Fruit fly (Drosophila melanogaster): ENCODE measurements around the gene CAH9.
A peak's percentile ranks its signal among the peaks of the same experiment; 100 is the strongest.

CAH9 gene

DNA sequence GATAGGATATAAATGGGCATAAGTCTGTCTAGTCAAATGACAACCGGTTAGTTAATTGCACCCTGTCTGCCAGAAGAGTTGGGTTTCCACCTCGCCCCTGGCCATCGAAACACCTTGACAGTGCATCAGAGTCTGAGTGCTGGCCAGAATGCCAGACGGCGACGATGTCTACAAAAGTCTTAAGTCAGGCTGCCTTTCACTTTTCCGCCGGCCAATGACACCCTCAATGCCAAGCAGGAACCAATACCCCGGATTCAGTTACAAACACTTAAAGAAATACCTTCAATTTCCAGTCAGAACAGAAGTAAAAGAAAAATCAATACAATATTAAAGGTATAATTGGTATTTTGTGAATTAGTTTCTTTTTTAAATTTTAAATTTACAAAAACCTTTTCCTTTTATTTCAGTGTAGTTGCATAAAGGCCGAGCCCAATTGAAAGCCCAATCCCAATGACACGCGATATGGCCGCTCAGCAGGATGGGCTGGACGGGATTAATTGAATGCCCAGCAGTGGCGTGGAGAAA lies 21.4 kb downstream of the CAH9 start (continued):
- no peak for TF ChIP-seq fd59A (GFP tag; optimal IDR thresholded peaks at IDR 0.05)
- no peak for TF ChIP-seq CG6854 (GFP tag; optimal IDR thresholded peaks at IDR 0.05)
- peak; percentile 28 for TF ChIP-seq CG9139 (GFP tag; optimal IDR thresholded peaks at IDR 0.05)
- peak; percentile 9 for TF ChIP-seq Lpt (GFP tag; optimal IDR thresholded peaks at IDR 0.05)
- peak; percentile 46 for TF ChIP-seq CG7368 (GFP tag; optimal IDR thresholded peaks at IDR 0.05)
- no peak for TF ChIP-seq cyc (GFP tag; optimal IDR thresholded peaks at IDR 0.05)
- TF ChIP-seq CG6276 (GFP tag; optimal IDR thresholded peaks at IDR 0.05) = peak; percentile 8
- no peak for TF ChIP-seq CG1621 (tag; optimal IDR thresholded peaks at IDR 0.05)
- peak; percentile 1 for TF ChIP-seq CG11762 (GFP tag; optimal IDR thresholded peaks at IDR 0.05; ENCODE audit: insufficient read depth)
- peak; percentile 22 for TF ChIP-seq net (GFP tag; optimal IDR thresholded peaks at IDR 0.05)
- peak; percentile 4 for TF ChIP-seq CG8319 (GFP tag; optimal IDR thresholded peaks at IDR 0.05)
- no peak for TF ChIP-seq CG8119 (GFP tag; IDR thresholded peaks at IDR 0.05)
- TF ChIP-seq Smox (GFP tag; optimal IDR thresholded peaks at IDR 0.05) = no peak
- TF ChIP-seq pdm3 (GFP tag; optimal IDR thresholded peaks at IDR 0.05) = no peak
- no peak for TF ChIP-seq OdsH (GFP tag; optimal IDR thresholded peaks at IDR 0.05)
- peak; percentile 45 for TF ChIP-seq spab (GFP tag; optimal IDR thresholded peaks at IDR 0.05)
- TF ChIP-seq ss (GFP tag; optimal IDR thresholded peaks at IDR 0.05) = peak; percentile 68 to 74
- TF ChIP-seq CG16779 (tag; optimal IDR thresholded peaks at IDR 0.05) = no peak
- no peak for TF ChIP-seq Sox102F (GFP tag; optimal IDR thresholded peaks at IDR 0.05)
- no peak for TF ChIP-seq CG4318 (GFP tag; optimal IDR thresholded peaks at IDR 0.05)
- TF ChIP-seq topi (GFP tag; optimal IDR thresholded peaks at IDR 0.05) = peak; percentile 19
- TF ChIP-seq dsx (GFP tag; optimal IDR thresholded peaks at IDR 0.05; ENCODE audit: poor library complexity, severe bottlenecking) = peak; percentile 66
- no peak for TF ChIP-seq CG31627 (GFP tag; optimal IDR thresholded peaks at IDR 0.05)
- no peak for TF ChIP-seq Ets21C (GFP tag; optimal IDR thresholded peaks at IDR 0.05)
- no peak for TF ChIP-seq Hr39 (GFP tag; optimal IDR thresholded peaks at IDR 0.05)
- TF ChIP-seq fd85E (GFP tag; optimal IDR thresholded peaks at IDR 0.05) = no peak
- peak; percentile 73 for TF ChIP-seq eg (GFP tag; IDR thresholded peaks at IDR 0.05)
- no peak for TF ChIP-seq CG11294 (GFP tag; IDR thresholded peaks at IDR 0.05)
- no peak for TF ChIP-seq svp (GFP tag)
- peak; percentile 17; the same call in 1 of the 2 replicates for TF ChIP-seq CG15336 (GFP tag; IDR thresholded peaks at IDR 0.05)
- peak; percentile 1 for TF ChIP-seq Blimp-1 (GFP tag; optimal IDR thresholded peaks at IDR 0.05)
- TF ChIP-seq Ets96B (tag; optimal IDR thresholded peaks at IDR 0.05) = peak; percentile 64
- TF ChIP-seq CG10631 (GFP tag; optimal IDR thresholded peaks at IDR 0.05) = peak; percentile 21
- no peak for TF ChIP-seq dac (GFP tag; optimal IDR thresholded peaks at IDR 0.05)

DNA sequence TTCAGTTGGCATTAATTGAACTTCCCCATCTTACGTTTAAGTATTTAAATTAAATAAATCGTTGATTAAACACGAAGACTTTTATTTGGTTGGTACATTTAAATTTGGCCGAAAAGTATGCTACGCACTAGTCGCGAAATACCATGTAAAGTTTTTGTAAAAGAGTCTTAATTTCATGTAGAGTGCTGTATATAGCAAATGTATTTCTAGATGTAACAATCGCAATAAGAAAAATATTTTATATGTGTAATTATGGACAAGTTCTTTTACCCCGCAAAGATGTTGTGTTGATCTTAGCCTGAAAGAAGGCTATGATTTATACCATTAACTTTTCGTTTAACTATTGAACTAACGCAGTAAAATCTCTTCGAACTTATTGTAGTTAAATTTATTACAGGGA lies 23.2 kb downstream of the CAH9 start:
- no peak for TF ChIP-seq vri (GFP tag; optimal IDR thresholded peaks at IDR 0.05)
- TF ChIP-seq Sox15 (GFP tag; optimal IDR thresholded peaks at IDR 0.05) = no peak
- no peak for TF ChIP-seq CG4318 (GFP tag; optimal IDR thresholded peaks at IDR 0.05)
- TF ChIP-seq fkh (GFP tag; optimal IDR thresholded peaks at IDR 0.05) = no peak
- TF ChIP-seq Eip78C (GFP tag) = peak; percentile 52
- TF ChIP-seq cyc (GFP tag; optimal IDR thresholded peaks at IDR 0.05) = no peak
- no peak for TF ChIP-seq ss (GFP tag; optimal IDR thresholded peaks at IDR 0.05)
- TF ChIP-seq fd59A (GFP tag; optimal IDR thresholded peaks at IDR 0.05) = no peak

DNA sequence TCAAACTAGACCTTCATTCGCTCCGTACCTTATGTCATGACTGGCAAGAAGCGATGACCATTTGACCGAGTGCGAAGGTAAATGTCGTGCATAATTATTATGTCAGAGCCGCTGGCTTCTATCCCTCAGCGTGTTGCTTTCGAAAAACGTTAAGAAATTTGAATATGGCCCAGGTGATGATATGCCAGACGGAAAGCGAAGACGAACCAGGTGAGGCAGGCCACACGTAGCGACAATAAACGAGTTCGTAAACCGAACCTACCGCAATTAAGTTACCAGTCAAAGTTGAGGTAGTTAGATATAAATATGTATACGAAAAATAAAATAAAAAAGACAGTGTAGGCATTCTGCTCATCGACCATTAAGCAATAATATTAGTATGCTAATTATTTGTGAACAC lies 29.4 kb downstream of the CAH9 start:
- TF ChIP-seq lz (GFP tag; optimal IDR thresholded peaks at IDR 0.05) (no peak), CG8319 (GFP tag; optimal IDR thresholded peaks at IDR 0.05) (no peak), fkh (GFP tag; optimal IDR thresholded peaks at IDR 0.05) (no peak), topi (GFP tag; optimal IDR thresholded peaks at IDR 0.05) (no peak), CG9139 (GFP tag; optimal IDR thresholded peaks at IDR 0.05) (no peak), CG10631 (GFP tag; optimal IDR thresholded peaks at IDR 0.05) (no peak), CG3032 (tag; optimal IDR thresholded peaks at IDR 0.05) (no peak), CG11762 (GFP tag; optimal IDR thresholded peaks at IDR 0.05; ENCODE audit: insufficient read depth) (no peak), CG6276 (GFP tag; optimal IDR thresholded peaks at IDR 0.05) (no peak), Eip93F (GFP tag; optimal IDR thresholded peaks at IDR 0.05) (no peak), CG6808 (GFP tag; optimal IDR thresholded peaks at IDR 0.05) (no peak), CG4318 (GFP tag; optimal IDR thresholded peaks at IDR 0.05) (no peak), CG8632 (GFP tag; optimal IDR thresholded peaks at IDR 0.05) (no peak), Hr38 (GFP tag; optimal IDR thresholded peaks at IDR 0.05) (no peak), CG8119 (GFP tag; IDR thresholded peaks at IDR 0.05) (no peak), Sox15 (GFP tag; optimal IDR thresholded peaks at IDR 0.05) (no peak), CG3919 (GFP tag; optimal IDR thresholded peaks at IDR 0.05) (no peak), Hr39 (GFP tag; optimal IDR thresholded peaks at IDR 0.05) (no peak), pdm3 (GFP tag; optimal IDR thresholded peaks at IDR 0.05) (no peak)
